Worm (Caenorhabditis elegans) whole organism, L4 larva: ENCODE results near the gene str-116.

ENCODE experiments used
- ama-1 ChIP-seq: fragments of 150-350 bp; optimal IDR thresholded peaks from 2 replicates; lab custom pipeline; 2014; ENCODE audit warnings: inconsistent platforms, mixed read lengths
- ceh-62 ChIP-seq: sonication (generic microtip); optimal IDR thresholded peaks from 2 replicates; lab custom pipeline; 2017; ENCODE audit warnings: missing biosample characterization, missing genetic modification characterization
- ceh-82 ChIP-seq: sonication (generic microtip); optimal IDR thresholded peaks from 2 replicates; lab custom pipeline; 2017; ENCODE audit warnings: missing biosample characterization, missing genetic modification characterization
- ces-1 ChIP-seq: fragments of 150-350 bp; sonication (generic microtip); optimal IDR thresholded peaks from 4 replicates; lab custom pipeline; 2014; ENCODE audit warnings: missing biosample characterization, missing genetic modification reagents, missing genetic modification characterization
- dmd-8 ChIP-seq: fragments of 200-800 bp; sonication (Bioruptor generic); IDR thresholded peaks from 2 replicates; pipeline ENCODE4 v1.3.6; 2022; ENCODE audit warnings: missing genetic modification characterization, missing compliant biosample characterization
- lim-7 ChIP-seq: fragments of 200-800 bp; sonication (Bioruptor generic); IDR thresholded peaks from 2 replicates; pipeline ENCODE4 v1.3.6; 2022; ENCODE audit warnings: missing genetic modification characterization, missing compliant biosample characterization
- lin-39 ChIP-seq: fragments of 150-350 bp; optimal IDR thresholded peaks from 2 replicates; lab custom pipeline; 2014; ENCODE audit warnings: missing biosample characterization, missing genetic modification reagents, missing genetic modification characterization
- nhr-11 ChIP-seq: fragments of 150-350 bp; optimal IDR thresholded peaks from 2 replicates; lab custom pipeline; 2014; ENCODE audit warnings: missing biosample characterization, missing genetic modification characterization
- nhr-237 ChIP-seq: sonication (generic microtip); optimal IDR thresholded peaks from 2 replicates; lab custom pipeline; 2017; ENCODE audit warnings: missing biosample characterization, missing genetic modification characterization
- pha-4 ChIP-seq, 2 experiments: fragments of 150-350 bp in 1 of 2; fragments of 200-800 bp in 1 of 2; sonication (Bioruptor generic) in 1 of 2; IDR thresholded peaks in 1 of 2; optimal IDR thresholded peaks in 1 of 2; 2 replicates each; pipeline versions ENCODE4 v1.3.6 to Lab custom; 2014 to 2022; ENCODE audit warnings: missing genetic modification characterization in 2 of 2, missing genetic modification reagents in 2 of 2, missing biosample characterization in 1 of 2, missing compliant biosample characterization in 1 of 2
- pqm-1 ChIP-seq: sonication (generic microtip); optimal IDR thresholded peaks from 2 replicates; lab custom pipeline; 2017; ENCODE audit warnings: missing biosample characterization, missing genetic modification characterization
- snpc-4 ChIP-seq: fragments of 150-350 bp; optimal IDR thresholded peaks from 2 replicates; lab custom pipeline; 2014; ENCODE audit warnings: missing biosample characterization, missing genetic modification characterization
- unc-39 ChIP-seq: sonication (generic microtip); optimal IDR thresholded peaks from 2 replicates; lab custom pipeline; 2017; ENCODE audit warnings: missing biosample characterization, missing genetic modification characterization

- TF ChIP-seq lim-7 (GFP tag; lab: Robert Waterston, UW) (no peak), ceh-62 (no peak), snpc-4 (tag; lab: Kevin White, UChicago) (no peak), ama-1 (lab: Kevin White, UChicago) (no peak), pha-4 (GFP tag; IDR thresholded peaks at IDR 0.05; lab: Robert Waterston, UW) (no peak), pha-4 (tag; optimal IDR thresholded peaks at IDR 0.05; lab: Kevin White, UChicago) (no peak), ces-1 (GFP tag; lab: Kevin White, UChicago) (no peak), nhr-11 (no peak), dmd-8 (GFP tag; lab: Robert Waterston, UW) (no peak), nhr-237 (tag; lab: Kevin White, UChicago) (no peak), lin-39 (tag; lab: Kevin White, UChicago) (no peak), ceh-82 (no peak), unc-39 (no peak), pqm-1 (tag; lab: Kevin White, UChicago) (no peak)
These were observed 33.8 kb downstream of the str-116 start, which contains the start of gene srh-47 for ce11 chrV:11300539-11300938.
